Worm (Caenorhabditis elegans) whole organism, L2 larva: Measurements from ENCODE around the gene C30F2.4.
"Not testable (repeated sequence)": the region's sequence is repeated elsewhere in the genome, so short reads cannot be mapped to it uniquely, and the experiment has no call there.

Source experiments
- C34F6.9 ChIP-seq: fragments of 150-350 bp; optimal IDR thresholded peaks from 2 replicates; lab custom pipeline; 2014; ENCODE audit warnings: missing biosample characterization, missing genetic modification characterization
- F13H6.1 ChIP-seq: sonication (generic microtip); optimal IDR thresholded peaks from 2 replicates; lab custom pipeline; 2016; ENCODE audit warnings: missing genetic modification characterization, missing compliant biosample characterization
- R02D3.7 ChIP-seq: fragments of 150-350 bp; optimal IDR thresholded peaks from 2 replicates; lab custom pipeline; 2014; ENCODE audit warnings: missing biosample characterization, missing genetic modification characterization
- Y55F3AM.14 ChIP-seq: fragments of 200-800 bp; sonication (Bioruptor generic); optimal IDR thresholded peaks from 2 replicates; lab custom pipeline; 2018; ENCODE audit warnings: mild to moderate bottlenecking, missing genetic modification characterization, missing compliant biosample characterization
- ZK546.5 ChIP-seq: sonication (generic microtip); optimal IDR thresholded peaks from 2 replicates; lab custom pipeline; 2017; ENCODE audit warnings: missing biosample characterization, missing genetic modification characterization
- alr-1 ChIP-seq: fragments of 150-350 bp; optimal IDR thresholded peaks from 2 replicates; lab custom pipeline; 2014; ENCODE audit warnings: missing biosample characterization, missing genetic modification characterization
- aly-2 ChIP-seq: fragments of 150-350 bp; optimal IDR thresholded peaks from 2 replicates; lab custom pipeline; 2014; ENCODE audit warnings: missing biosample characterization, missing genetic modification characterization
- ama-1 ChIP-seq: fragments of 150-350 bp; optimal IDR thresholded peaks from 2 replicates; lab custom pipeline; 2018; ENCODE audit warnings: inconsistent platforms
- blmp-1 ChIP-seq: sonication (generic microtip); optimal IDR thresholded peaks from 2 replicates; lab custom pipeline; 2017; ENCODE audit warnings: missing genetic modification characterization, mild to moderate bottlenecking, missing compliant biosample characterization, antibody characterized with exemption, moderate library complexity; ENCODE audit not compliant: insufficient read depth
- ceh-16 ChIP-seq: fragments of 150-350 bp; optimal IDR thresholded peaks from 2 replicates; lab custom pipeline; 2014; ENCODE audit warnings: missing biosample characterization, missing genetic modification characterization
- ceh-82 ChIP-seq: fragments of 150-350 bp; optimal IDR thresholded peaks from 2 replicates; lab custom pipeline; 2014; ENCODE audit warnings: missing biosample characterization, missing genetic modification characterization
- crh-2 ChIP-seq: sonication (generic microtip); optimal IDR thresholded peaks from 2 replicates; lab custom pipeline; 2017; ENCODE audit warnings: missing biosample characterization, missing genetic modification characterization
- dmd-4 ChIP-seq: sonication (generic microtip); optimal IDR thresholded peaks from 2 replicates; lab custom pipeline; 2017; ENCODE audit warnings: missing biosample characterization, missing genetic modification characterization
- egl-27 ChIP-seq: sonication (generic microtip); optimal IDR thresholded peaks from 3 replicates; lab custom pipeline; 2017; ENCODE audit warnings: missing biosample characterization, missing genetic modification reagents, missing genetic modification characterization
- elt-1 ChIP-seq: fragments of 150-350 bp; optimal IDR thresholded peaks from 2 replicates; lab custom pipeline; 2014; ENCODE audit warnings: missing biosample characterization, missing genetic modification characterization
- elt-3 ChIP-seq: sonication (generic microtip); optimal IDR thresholded peaks from 2 replicates; lab custom pipeline; 2017; ENCODE audit warnings: missing biosample characterization, missing genetic modification characterization
- fos-1 ChIP-seq: fragments of 150-350 bp; optimal IDR thresholded peaks from 2 replicates; lab custom pipeline; 2014; ENCODE audit warnings: missing biosample characterization, missing genetic modification characterization
- gmeb-1 ChIP-seq: fragments of 150-350 bp; optimal IDR thresholded peaks from 2 replicates; lab custom pipeline; 2014; ENCODE audit warnings: missing biosample characterization, missing genetic modification characterization
- lin-11 ChIP-seq: fragments of 150-350 bp; sonication (generic microtip); optimal IDR thresholded peaks from 2 replicates; lab custom pipeline; 2014; ENCODE audit warnings: missing biosample characterization, missing genetic modification characterization, inconsistent platforms, mixed read lengths
- lin-13 ChIP-seq: fragments of 150-350 bp; optimal IDR thresholded peaks from 2 replicates; lab custom pipeline; 2014; ENCODE audit warnings: missing biosample characterization, missing genetic modification reagents, missing genetic modification characterization
- lin-39 ChIP-seq: fragments of 150-350 bp; optimal IDR thresholded peaks from 2 replicates; lab custom pipeline; 2014; ENCODE audit warnings: missing biosample characterization, missing genetic modification reagents, missing genetic modification characterization
- lsy-2 ChIP-seq, 2 experiments: fragments of 150-350 bp in 1 of 2; sonication (generic microtip) in 1 of 2; optimal IDR thresholded peaks; 2 replicates each; lab custom pipeline; 2014 to 2017; ENCODE audit warnings: missing biosample characterization in 2 of 2, missing genetic modification characterization in 2 of 2
- mab-5 ChIP-seq: fragments of 150-350 bp; optimal IDR thresholded peaks from 2 replicates; lab custom pipeline; 2014; ENCODE audit warnings: missing biosample characterization, missing genetic modification characterization
- mbf-1 ChIP-seq: sonication (generic microtip); optimal IDR thresholded peaks from 2 replicates; lab custom pipeline; 2017; ENCODE audit warnings: missing biosample characterization, missing genetic modification characterization
- mdl-1 ChIP-seq, 2 experiments: fragments of 150-350 bp in 1 of 2; sonication (generic microtip) in 1 of 2; optimal IDR thresholded peaks; 2 replicates each; lab custom pipeline; 2017; ENCODE audit warnings: missing biosample characterization in 2 of 2, missing genetic modification characterization in 2 of 2
- nhr-10 ChIP-seq: sonication (generic microtip); optimal IDR thresholded peaks from 2 replicates; lab custom pipeline; 2017; ENCODE audit warnings: missing biosample characterization, missing genetic modification characterization
- nhr-11 ChIP-seq: fragments of 150-350 bp; optimal IDR thresholded peaks from 2 replicates; lab custom pipeline; 2014; ENCODE audit warnings: missing biosample characterization, missing genetic modification characterization
- nhr-12 ChIP-seq: fragments of 150-350 bp; optimal IDR thresholded peaks from 2 replicates; lab custom pipeline; 2014; ENCODE audit warnings: missing biosample characterization, missing genetic modification characterization
- nhr-129 ChIP-seq: fragments of 150-350 bp; optimal IDR thresholded peaks from 2 replicates; lab custom pipeline; 2014; ENCODE audit warnings: missing biosample characterization, missing genetic modification characterization
- nhr-21 ChIP-seq: fragments of 150-350 bp; optimal IDR thresholded peaks from 2 replicates; lab custom pipeline; 2014; ENCODE audit warnings: missing biosample characterization, missing genetic modification characterization
- nhr-23 ChIP-seq: fragments of 150-350 bp; optimal IDR thresholded peaks from 2 replicates; lab custom pipeline; 2014; ENCODE audit warnings: missing biosample characterization, missing genetic modification reagents, missing genetic modification characterization
- nhr-237 ChIP-seq: fragments of 150-350 bp; optimal IDR thresholded peaks from 2 replicates; lab custom pipeline; 2014; ENCODE audit warnings: missing biosample characterization, missing genetic modification characterization
- nhr-25 ChIP-seq: fragments of 150-350 bp; sonication (generic microtip); optimal IDR thresholded peaks from 3 replicates; lab custom pipeline; 2014; ENCODE audit warnings: missing biosample characterization, missing genetic modification characterization
- nhr-6 ChIP-seq: fragments of 150-350 bp; optimal IDR thresholded peaks from 2 replicates; lab custom pipeline; 2014; ENCODE audit warnings: missing biosample characterization, missing genetic modification characterization
- nhr-77 ChIP-seq: fragments of 150-350 bp; optimal IDR thresholded peaks from 2 replicates; lab custom pipeline; 2014; ENCODE audit warnings: missing biosample characterization, missing genetic modification characterization
- peb-1 ChIP-seq: fragments of 150-350 bp; optimal IDR thresholded peaks from 2 replicates; lab custom pipeline; 2014; ENCODE audit warnings: missing biosample characterization, missing genetic modification characterization
- sem-4 ChIP-seq: fragments of 150-350 bp; optimal IDR thresholded peaks from 2 replicates; lab custom pipeline; 2014; ENCODE audit warnings: missing biosample characterization, missing genetic modification reagents, missing genetic modification characterization
- skn-1 ChIP-seq: sonication (generic microtip); optimal IDR thresholded peaks from 2 replicates; lab custom pipeline; 2017; ENCODE audit warnings: missing biosample characterization, missing genetic modification characterization
- sma-3 ChIP-seq: sonication (generic microtip); optimal IDR thresholded peaks from 2 replicates; lab custom pipeline; 2016; ENCODE audit warnings: missing genetic modification reagents, missing genetic modification characterization, missing compliant biosample characterization
- sma-9 ChIP-seq, 2 experiments: fragments of 150-350 bp in 1 of 2; sonication (generic microtip) in 1 of 2; optimal IDR thresholded peaks; 2 replicates each; lab custom pipeline; 2014 to 2016; ENCODE audit warnings: missing genetic modification characterization in 2 of 2, mild to moderate bottlenecking in 1 of 2, missing biosample characterization in 1 of 2, missing compliant biosample characterization in 1 of 2, missing genetic modification reagents in 1 of 2, moderate library complexity in 1 of 2
- snpc-4 ChIP-seq: fragments of 150-350 bp; optimal IDR thresholded peaks from 2 replicates; lab custom pipeline; 2014; ENCODE audit warnings: missing biosample characterization, missing genetic modification characterization
- unc-39 ChIP-seq: fragments of 150-350 bp; optimal IDR thresholded peaks from 2 replicates; lab custom pipeline; 2014; ENCODE audit warnings: missing biosample characterization, missing genetic modification characterization
- unc-55 ChIP-seq: fragments of 150-350 bp; sonication (generic microtip); optimal IDR thresholded peaks from 3 replicates; lab custom pipeline; 2014; ENCODE audit warnings: missing biosample characterization, missing genetic modification reagents, missing genetic modification characterization
- unc-62 ChIP-seq: fragments of 150-350 bp; optimal IDR thresholded peaks from 2 replicates; lab custom pipeline; 2014; ENCODE audit warnings: missing biosample characterization, missing genetic modification reagents, missing genetic modification characterization
- zag-1 ChIP-seq: fragments of 150-350 bp; optimal IDR thresholded peaks from 2 replicates; lab custom pipeline; 2014; ENCODE audit warnings: missing biosample characterization, missing genetic modification characterization
- ztf-1 ChIP-seq: fragments of 200-800 bp; sonication (Bioruptor generic); conservative IDR thresholded peaks from 2 replicates; pipeline ENCODE4 v1.3.6; 2022; ENCODE audit warnings: missing genetic modification characterization, missing compliant biosample characterization
- ztf-11 ChIP-seq: sonication (generic microtip); optimal IDR thresholded peaks from 2 replicates; lab custom pipeline; 2017; ENCODE audit warnings: missing biosample characterization, missing genetic modification characterization

Gene C30F2.4

ce11 chrX:16062385-16062784 lies 14.0 kb downstream of the C30F2.4 start, which contains the start of gene T27A8.3:
Gene T27A8.3 (plus strand): TSS chrX:16062685.
- TF ChIP-seq F13H6.1, zag-1, nhr-21 (tag; lab: Kevin White, UChicago): not testable (repeated sequence)

- TF ChIP-seq nhr-25 = no peak
- no peak for TF ChIP-seq lin-39 (tag; lab: Kevin White, UChicago)
- no peak for TF ChIP-seq ztf-11 (tag; lab: Kevin White, UChicago)
- no peak for TF ChIP-seq sma-3 (GFP tag; lab: Kevin White, UChicago)
- no peak for TF ChIP-seq nhr-21 (tag; lab: Kevin White, UChicago)
- TF ChIP-seq skn-1 (tag; lab: Kevin White, UChicago) = no peak
- no peak for TF ChIP-seq dmd-4 (tag; lab: Kevin White, UChicago)
- TF ChIP-seq lin-13 (GFP tag; lab: Kevin White, UChicago) = no peak
- TF ChIP-seq unc-62 (GFP tag; lab: Kevin White, UChicago) = no peak
- no peak for TF ChIP-seq elt-1 (tag; lab: Kevin White, UChicago)
Observed at ce11 chrX:16058845-16059244, 17.5 kb downstream of the C30F2.4 start, which contains the start of gene T27A8.2. Gene T27A8.2 (minus strand): TSS chrX:16058945.

DNA sequence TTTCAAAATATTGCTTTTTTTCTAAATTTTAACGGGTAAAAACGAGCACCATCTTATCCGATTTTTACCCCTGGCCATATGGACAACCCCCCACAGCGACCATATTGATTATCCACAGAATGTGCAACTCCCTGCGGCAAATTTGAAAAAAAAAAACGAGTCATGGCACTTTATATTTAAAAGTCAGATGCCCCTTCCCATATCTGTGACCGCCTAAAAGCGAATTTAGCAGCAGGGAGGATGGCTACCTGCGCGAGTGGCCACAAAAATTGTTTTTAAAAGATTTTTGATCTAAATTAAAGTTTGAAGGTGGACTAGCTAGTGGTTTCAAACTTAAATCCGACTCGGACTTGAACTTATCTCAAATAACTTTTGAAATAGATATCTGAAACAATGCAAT lies 20.0 kb downstream of the C30F2.4 start:
- TF ChIP-seq ZK546.5 (tag; lab: Kevin White, UChicago) (peak; percentile 76), ceh-82 (peak; percentile 95), mbf-1 (tag; lab: Kevin White, UChicago) (peak; percentile 74), elt-3 (tag; lab: Kevin White, UChicago) (no peak), alr-1 (no peak), ama-1 (lab: Kevin White, UChicago) (peak; percentile 47), skn-1 (tag; lab: Kevin White, UChicago) (peak; percentile 90), sma-9 (GFP tag; optimal IDR thresholded peaks at IDR 0.05; lab: Kevin White, UChicago) (peak; percentile 98), sma-9 (tag; optimal IDR thresholded peaks at IDR 0.05; lab: Kevin White, UChicago) (peak; percentile 45), C34F6.9 (tag; lab: Kevin White, UChicago) (peak; percentile 97), F13H6.1 (tag; lab: Kevin White, UChicago) (peak; percentile 98), blmp-1 (tag; lab: Kevin White, UChicago) (peak; percentile 84), unc-62 (GFP tag; lab: Kevin White, UChicago) (peak; percentile 75), nhr-12 (tag; lab: Kevin White, UChicago) (peak; percentile 78), mab-5 (tag; lab: Kevin White, UChicago) (peak; percentile 96), nhr-237 (tag; lab: Kevin White, UChicago) (peak; percentile 98), ztf-1 (0 out of 2 replicates have a peak, but pooled peaks have one; percentile 67), lin-13 (GFP tag; lab: Kevin White, UChicago) (peak; percentile 98), nhr-77 (peak; percentile 94), elt-1 (tag; lab: Kevin White, UChicago) (no peak), nhr-129 (peak; percentile 99), ztf-11 (tag; lab: Kevin White, UChicago) (peak; percentile 66), crh-2 (peak; percentile 99), nhr-6 (peak; percentile 96), zag-1 (tag; lab: Kevin White, UChicago) (peak; percentile 98), R02D3.7 (peak; percentile 82), lsy-2 (tag; optimal IDR thresholded peaks at IDR 0.05; lab: Kevin White, UChicago) (peak; percentile 95 to 96), nhr-11 (peak; percentile 43), lin-11 (tag; lab: Kevin White, UChicago) (peak; percentile 97), sem-4 (tag; lab: Kevin White, UChicago) (peak; percentile 97), sma-3 (GFP tag; lab: Kevin White, UChicago) (peak; percentile 96), ceh-16 (peak; percentile 81), egl-27 (peak; percentile 98), gmeb-1 (peak; percentile 93), unc-55 (GFP tag; lab: Kevin White, UChicago) (peak; percentile 98), nhr-25 (peak; percentile 97), nhr-10 (tag; lab: Kevin White, UChicago) (peak; percentile 98), nhr-23 (tag; lab: Kevin White, UChicago) (no peak), snpc-4 (tag; lab: Kevin White, UChicago) (peak; percentile 93), Y55F3AM.14 (GFP tag; lab: Kevin White, UChicago) (peak; percentile 84), dmd-4 (tag; lab: Kevin White, UChicago) (peak; percentile 76), aly-2 (tag; lab: Kevin White, UChicago) (peak; percentile 56), fos-1 (peak; percentile 97), peb-1 (no peak), mdl-1 (tag; optimal IDR thresholded peaks at IDR 0.05; lab: Kevin White, UChicago) (peak; percentile 87 to 96), unc-39 (tag; lab: Kevin White, UChicago) (peak; percentile 73), nhr-21 (tag; lab: Kevin White, UChicago) (peak; percentile 99)
